Fruit fly (Drosophila melanogaster): ENCODE results near the gene ValRS-m.

Gene ValRS-m

DNA sequence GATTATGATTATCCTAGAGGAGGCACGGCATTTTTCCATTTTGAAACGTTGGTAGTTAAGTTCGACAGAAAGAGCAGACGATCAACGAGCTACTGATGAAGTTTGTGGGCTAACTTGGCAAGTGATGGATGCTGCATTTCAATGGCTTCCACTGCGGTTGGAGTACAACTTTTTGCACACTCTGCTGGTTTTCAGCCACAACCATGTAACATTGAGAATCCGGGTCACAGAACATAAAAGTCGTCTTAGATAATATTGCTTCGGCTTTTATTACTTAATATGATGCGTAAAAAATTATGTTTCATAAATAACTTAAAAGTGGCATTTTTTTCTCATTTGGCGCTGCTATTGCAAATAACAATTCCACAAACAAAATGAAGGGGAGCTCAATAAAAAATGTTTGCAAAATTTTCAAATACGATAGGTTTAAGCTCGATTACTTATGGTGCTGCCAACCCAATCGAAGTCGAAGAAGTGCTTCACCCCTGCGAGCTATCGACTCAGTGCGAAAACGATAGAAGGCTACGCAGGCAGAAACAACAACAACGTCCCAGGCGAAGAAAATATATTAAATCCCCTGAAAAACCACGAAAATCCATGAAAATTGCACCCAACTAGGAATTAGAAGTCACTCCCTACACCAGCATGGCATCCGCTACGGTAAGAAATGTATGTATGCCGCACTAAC, 1.9 kb upstream of the ValRS-m start, which contains the start of the genes CG5653 and CG5021 (continued):
- TF ChIP-seq CrebB (tag; optimal IDR thresholded peaks at IDR 0.05) (no peak), row (GFP tag; IDR thresholded peaks at IDR 0.05) (no peak), crol (GFP tag; IDR thresholded peaks at IDR 0.05) (no peak), CG15696 (tag; optimal IDR thresholded peaks at IDR 0.05) (no peak), CG4282 (GFP tag; optimal IDR thresholded peaks at IDR 0.05) (no peak), Xbp1 (GFP tag; optimal IDR thresholded peaks at IDR 0.05) (no peak), unpg (GFP tag; optimal IDR thresholded peaks at IDR 0.05) (no peak), lmd (GFP tag; IDR thresholded peaks at IDR 0.05) (no peak), Fer2 (tag; optimal IDR thresholded peaks at IDR 0.05) (no peak), al (GFP tag; IDR thresholded peaks at IDR 0.05) (no peak), CG8478 (optimal IDR thresholded peaks at IDR 0.05) (no peak), E2f2 (GFP tag; IDR thresholded peaks at IDR 0.05) (peak; percentile 95), CG10366 (GFP tag; IDR thresholded peaks at IDR 0.05) (no peak)

DNA sequence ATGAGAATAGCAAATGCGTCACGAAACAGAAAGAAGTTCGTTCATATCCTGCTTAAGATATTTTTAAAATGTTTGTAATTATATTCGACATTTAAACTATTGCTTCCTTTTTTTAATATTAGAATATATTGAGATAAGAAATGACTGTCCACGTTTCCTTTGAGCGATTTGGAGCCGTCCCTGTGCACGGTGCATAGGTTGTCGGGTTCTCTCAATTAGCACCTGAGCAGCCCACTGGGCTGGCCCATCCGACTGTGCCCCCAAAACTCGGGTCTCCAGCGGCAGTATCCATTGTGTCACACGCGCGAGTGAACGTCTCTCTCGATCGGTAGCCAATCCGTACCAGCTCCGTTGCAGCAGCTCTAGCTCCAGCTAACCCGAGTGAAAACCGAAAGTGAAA, 6.0 kb downstream of the ValRS-m start, which contains the start of gene CG13313:
TSS of gene CG13313 (plus strand) at position 301 of the 400 bp plus-strand sequence.
- TF ChIP-seq CG6654 (GFP tag; optimal IDR thresholded peaks at IDR 0.05) (no peak), Hr78 (GFP tag; optimal IDR thresholded peaks at IDR 0.05) (peak in 1 of 2 experiments; percentile 5), shn (GFP tag; optimal IDR thresholded peaks at IDR 0.05) (no peak), ind (GFP tag; optimal IDR thresholded peaks at IDR 0.05) (no peak), phol (tag; optimal IDR thresholded peaks at IDR 0.05) (peak; percentile 3), run (tag; optimal IDR thresholded peaks at IDR 0.05) (no peak), CG7556 (GFP tag; optimal IDR thresholded peaks at IDR 0.05) (no peak), br (optimal IDR thresholded peaks at IDR 0.05) (no peak), CG8388 (GFP tag; optimal IDR thresholded peaks at IDR 0.05) (no peak), CG10366 (GFP tag; IDR thresholded peaks at IDR 0.05) (no peak), CG9817 (tag; optimal IDR thresholded peaks at IDR 0.05) (peak; percentile 7), Asciz (GFP tag; optimal IDR thresholded peaks at IDR 0.05) (no peak), CG17568 (GFP tag; optimal IDR thresholded peaks at IDR 0.05) (no peak), C15 (GFP tag; IDR thresholded peaks at IDR 0.05) (no peak), pita (GFP tag; optimal IDR thresholded peaks at IDR 0.05) (no peak), sr (GFP tag; IDR thresholded peaks at IDR 0.05) (no peak), Atf6 (GFP tag; IDR thresholded peaks at IDR 0.05) (no peak), Dbx (GFP tag; IDR thresholded peaks at IDR 0.05) (no peak), CG7928 (GFP tag; optimal IDR thresholded peaks at IDR 0.05) (no peak), CG9215 (GFP tag; IDR thresholded peaks at IDR 0.05) (0 out of 2 replicates have a peak, but pooled peaks have one; percentile 14), ssp (GFP tag; IDR thresholded peaks at IDR 0.05) (no peak), pros (GFP tag; optimal IDR thresholded peaks at IDR 0.05) (no peak), CG8944 (GFP tag; optimal IDR thresholded peaks at IDR 0.05) (no peak), dysf (GFP tag; IDR thresholded peaks at IDR 0.05) (peak; percentile 7; the same call in 1 of the 3 replicates), CG12659 (GFP tag; optimal IDR thresholded peaks at IDR 0.05) (peak; percentile 24), bab2 (GFP tag; optimal IDR thresholded peaks at IDR 0.05) (no peak), CG13424 (tag; optimal IDR thresholded peaks at IDR 0.05) (peak; percentile 18), CG2712 (tag; optimal IDR thresholded peaks at IDR 0.05) (peak; percentile 27), CG12769 (tag; optimal IDR thresholded peaks at IDR 0.05) (no peak), row (GFP tag; IDR thresholded peaks at IDR 0.05) (peak; percentile 49), CoRest (tag; optimal IDR thresholded peaks at IDR 0.05) (peak; percentile 18), sens (GFP tag) (peak; percentile 69), CG3847 (GFP tag; IDR thresholded peaks at IDR 0.05) (no peak), CG10979 (tag; optimal IDR thresholded peaks at IDR 0.05) (peak; percentile 20), CG6791 (GFP tag; IDR thresholded peaks at IDR 0.05; ENCODE audit: partially characterized antibody) (peak; percentile 26; the same call in 1 of the 3 replicates), Blimp-1 (GFP tag; optimal IDR thresholded peaks at IDR 0.05) (peak; percentile 51), CG7372 (GFP tag; IDR thresholded peaks at IDR 0.05) (no peak), wek (GFP tag; optimal IDR thresholded peaks at IDR 0.05) (no peak), Chrac-16 (GFP tag; optimal IDR thresholded peaks at IDR 0.05) (no peak)

All from whole organism, embryonic.